Fruit fly (Drosophila melanogaster) whole organism, embryonic: ENCODE data around the gene nudC.
A peak's percentile ranks its signal among the peaks of the same experiment; 100 is the strongest.

ENCODE experiments used
- Adf1 ChIP-seq: fragments of 200-800 bp; sonication (Bioruptor generic); IDR thresholded peaks from 2 replicates; pipeline ENCODE4 v1.3.6; 2022; ENCODE audit warnings: missing biosample characterization, missing genetic modification characterization
- Atf-2 ChIP-seq: fragments of 200-800 bp; sonication (Bioruptor generic); optimal IDR thresholded peaks from 2 replicates; lab custom pipeline; 2016; ENCODE audit warnings: missing biosample characterization, missing genetic modification characterization
- Bgb ChIP-seq: fragments of 200-800 bp; sonication (Bioruptor generic); IDR thresholded peaks from 2 replicates; pipeline ENCODE4 v1.3.6; 2022; ENCODE audit warnings: missing biosample characterization, missing genetic modification characterization; ENCODE audit not compliant: partially characterized antibody
- CG10543 ChIP-seq: fragments of 200-800 bp; sonication (Bioruptor generic); optimal IDR thresholded peaks from 3 replicates; lab custom pipeline; 2017; ENCODE audit warnings: missing biosample characterization, mild to moderate bottlenecking, missing genetic modification characterization, moderate library complexity
- CG11085 ChIP-seq: fragments of 200-800 bp; sonication (Bioruptor generic); IDR thresholded peaks from 2 replicates; pipeline ENCODE4 v1.3.6; 2022; ENCODE audit warnings: missing biosample characterization, missing genetic modification characterization
- CG11723 ChIP-seq: fragments of 200-800 bp; sonication (Bioruptor generic); optimal IDR thresholded peaks from 2 replicates; lab custom pipeline; 2017; ENCODE audit warnings: missing biosample characterization, mild to moderate bottlenecking, missing genetic modification characterization
- CG12219 ChIP-seq: fragments of 200-800 bp; sonication (Bioruptor generic); optimal IDR thresholded peaks from 3 replicates; lab custom pipeline; 2018; ENCODE audit warnings: missing biosample characterization, mild to moderate bottlenecking, missing genetic modification characterization
- CG12659 ChIP-seq: fragments of 200-800 bp; sonication (Bioruptor generic); optimal IDR thresholded peaks from 3 replicates; lab custom pipeline; 2017; ENCODE audit warnings: mild to moderate bottlenecking, missing biosample characterization, missing genetic modification reagents, missing genetic modification characterization
- CG13624 ChIP-seq: fragments of 200-800 bp; sonication (Bioruptor generic); optimal IDR thresholded peaks from 2 replicates; lab custom pipeline; 2016; ENCODE audit warnings: missing biosample characterization, missing genetic modification characterization
- CG13894 ChIP-seq: fragments of 200-800 bp; sonication (Bioruptor generic); optimal IDR thresholded peaks from 3 replicates; lab custom pipeline; 2018; ENCODE audit warnings: missing biosample characterization, mild to moderate bottlenecking, missing genetic modification characterization, moderate library complexity
- CG1603 ChIP-seq: fragments of 200-800 bp; sonication (Bioruptor generic); optimal IDR thresholded peaks from 2 replicates; lab custom pipeline; 2019; ENCODE audit warnings: missing biosample characterization, mild to moderate bottlenecking, missing genetic modification characterization, moderate library complexity
- CG17186 ChIP-seq: fragments of 200-800 bp; sonication (Bioruptor generic); optimal IDR thresholded peaks from 3 replicates; lab custom pipeline; 2017; ENCODE audit warnings: missing biosample characterization, missing genetic modification reagents, missing genetic modification characterization
- CG2120 ChIP-seq: fragments of 200-800 bp; sonication (Bioruptor generic); optimal IDR thresholded peaks from 3 replicates; lab custom pipeline; 2016; ENCODE audit warnings: missing biosample characterization, missing genetic modification characterization
- CG30020 ChIP-seq: fragments of 200-800 bp; optimal IDR thresholded peaks from 2 replicates; lab custom pipeline; 2019; ENCODE audit warnings: missing biosample characterization, mild to moderate bottlenecking, missing genetic modification characterization, moderate library complexity
- CG30431 ChIP-seq: fragments of 200-800 bp; sonication (Bioruptor generic); optimal IDR thresholded peaks from 2 replicates; lab custom pipeline; 2017; ENCODE audit warnings: missing biosample characterization, missing genetic modification characterization
- CG3995 ChIP-seq: fragments of 200-800 bp; sonication (Bioruptor generic); optimal IDR thresholded peaks from 3 replicates; lab custom pipeline; 2016; ENCODE audit warnings: missing biosample characterization, missing genetic modification characterization
- CG8089 ChIP-seq: fragments of 200-800 bp; sonication (Bioruptor generic); optimal IDR thresholded peaks from 3 replicates; lab custom pipeline; 2016; ENCODE audit warnings: missing biosample characterization, missing genetic modification characterization
- CG8359 ChIP-seq: fragments of 200-800 bp; sonication (Bioruptor generic); optimal IDR thresholded peaks from 2 replicates; lab custom pipeline; 2017; ENCODE audit warnings: missing biosample characterization, mild to moderate bottlenecking, missing genetic modification characterization, borderline replicate concordance
- CG8924 ChIP-seq: fragments of 200-800 bp; optimal IDR thresholded peaks from 3 replicates; lab custom pipeline; 2019; ENCODE audit warnings: missing biosample characterization, mild to moderate bottlenecking, missing genetic modification characterization, moderate library complexity
- CHES-1-like ChIP-seq: fragments of 200-800 bp; sonication (Bioruptor generic); optimal IDR thresholded peaks from 2 replicates; lab custom pipeline; 2016; ENCODE audit warnings: missing biosample characterization, missing genetic modification characterization
- E2f1 ChIP-seq: fragments of 200-800 bp; sonication (Bioruptor generic); IDR thresholded peaks from 2 replicates; pipeline ENCODE4 v1.3.6; 2022; ENCODE audit warnings: missing biosample characterization, missing genetic modification characterization
- E2f2 ChIP-seq: fragments of 200-800 bp; sonication (Bioruptor generic); IDR thresholded peaks from 2 replicates; pipeline ENCODE4 v1.3.6; 2022; ENCODE audit warnings: missing biosample characterization, missing genetic modification characterization
- Ets65A ChIP-seq: fragments of 200-800 bp; sonication (Bioruptor generic); peaks from one replicate; lab custom pipeline; 2016; ENCODE audit warnings: missing biosample characterization, missing genetic modification characterization
- Ets97D ChIP-seq: fragments of 200-800 bp; sonication (Bioruptor generic); optimal IDR thresholded peaks from 3 replicates; lab custom pipeline; 2016; ENCODE audit warnings: missing biosample characterization, missing genetic modification characterization
- HLH54F ChIP-seq: fragments of 200-800 bp; sonication (Bioruptor generic); optimal IDR thresholded peaks from 3 replicates; lab custom pipeline; 2016; ENCODE audit warnings: missing biosample characterization, missing genetic modification characterization
- Hey ChIP-seq: fragments of 200-800 bp; sonication (Bioruptor generic); optimal IDR thresholded peaks from 3 replicates; lab custom pipeline; 2018; ENCODE audit warnings: missing biosample characterization, mild to moderate bottlenecking, missing genetic modification characterization
- Hr51 ChIP-seq, 2 experiments: fragments of 200-800 bp; sonication (Bioruptor generic); optimal IDR thresholded peaks; 2 replicates in 1 of 2; 3 replicates in 1 of 2; lab custom pipeline; 2016 to 2018; ENCODE audit warnings: missing biosample characterization in 2 of 2, missing genetic modification characterization in 2 of 2, mild to moderate bottlenecking in 1 of 2, moderate library complexity in 1 of 2
- Myb ChIP-seq: fragments of 200-800 bp; sonication (Bioruptor generic); optimal IDR thresholded peaks from 2 replicates; lab custom pipeline; 2016; ENCODE audit warnings: missing biosample characterization, missing genetic modification characterization
- NC2β ChIP-seq: fragments of 200-800 bp; sonication (Bioruptor generic); optimal IDR thresholded peaks from 2 replicates; lab custom pipeline; 2016; ENCODE audit warnings: missing biosample characterization, missing genetic modification characterization
- Opbp ChIP-seq: fragments of 200-800 bp; sonication (Bioruptor generic); IDR thresholded peaks from 3 replicates; pipeline ENCODE4 v1.3.6; 2022; ENCODE audit warnings: missing biosample characterization, missing genetic modification characterization; ENCODE audit not compliant: partially characterized antibody
- Sin3A ChIP-seq: fragments of >200 bp; optimal IDR thresholded peaks from 2 replicates; lab custom pipeline; 2018
- Tbp ChIP-seq: fragments of >200 bp; optimal IDR thresholded peaks from 2 replicates; lab custom pipeline; 2018; ENCODE audit warnings: missing biosample characterization, missing genetic modification characterization
- chif ChIP-seq, 2 experiments: fragments of 200-800 bp; sonication (Bioruptor generic); optimal IDR thresholded peaks; 3 replicates each; lab custom pipeline; 2016; ENCODE audit warnings: missing biosample characterization in 2 of 2, missing genetic modification characterization in 2 of 2
- chinmo ChIP-seq: fragments of 200-800 bp; sonication (Bioruptor generic); IDR thresholded peaks from 4 replicates; pipeline ENCODE4 v1.3.6; 2022; ENCODE audit warnings: missing biosample characterization, missing genetic modification characterization; ENCODE audit not compliant: partially characterized antibody
- grau ChIP-seq: fragments of 200-800 bp; optimal IDR thresholded peaks from 3 replicates; lab custom pipeline; 2019; ENCODE audit warnings: missing biosample characterization, mild to moderate bottlenecking, missing genetic modification characterization, moderate library complexity
- gro ChIP-seq: fragments of 200-800 bp; sonication (Bioruptor generic); optimal IDR thresholded peaks from 2 replicates; lab custom pipeline; 2016; ENCODE audit warnings: missing biosample characterization, missing genetic modification characterization
- ken ChIP-seq: fragments of 200-800 bp; sonication (Bioruptor generic); IDR thresholded peaks from 3 replicates; pipeline ENCODE4 v1.3.6; 2022; ENCODE audit warnings: missing biosample characterization, missing genetic modification characterization
- pzg ChIP-seq: fragments of 200-800 bp; sonication (Bioruptor generic); optimal IDR thresholded peaks from 3 replicates; lab custom pipeline; 2018; ENCODE audit warnings: missing biosample characterization, mild to moderate bottlenecking, missing genetic modification characterization, moderate library complexity
- twi ChIP-seq: fragments of 200-800 bp; optimal IDR thresholded peaks from 2 replicates; lab custom pipeline; 2019; ENCODE audit warnings: missing biosample characterization, mild to moderate bottlenecking, missing genetic modification characterization, moderate library complexity
- zfh1 ChIP-seq: fragments of 200-800 bp; sonication (Bioruptor generic); IDR thresholded peaks from 3 replicates; pipeline ENCODE4 v1.3.6; 2022; ENCODE audit warnings: missing biosample characterization, missing genetic modification characterization

nudC gene

dm6 chr3L:16808139-16808538, 3.3 kb downstream of the nudC start (continued):
- no peak for TF ChIP-seq CG30431
- TF ChIP-seq zfh1 (GFP tag; lab: Robert Waterston, UW): 0 out of 3 replicates have a peak, but pooled peaks have one; percentile 28
- TF ChIP-seq CG11085: no peak
- peak; percentile 83 for TF ChIP-seq E2f2 (GFP tag; lab: Robert Waterston, UW)
- TF ChIP-seq Hey (tag; lab: Kevin White, UChicago): no peak
- no peak for TF ChIP-seq CG10543 (GFP tag; lab: Kevin White, UChicago)
- peak; percentile 63 for TF ChIP-seq gro (GFP tag; lab: Kevin White, UChicago)
- peak; percentile 55 for TF ChIP-seq Bgb (GFP tag; lab: Robert Waterston, UW)
- TF ChIP-seq CG13624 (GFP tag; lab: Kevin White, UChicago): peak; percentile 7
- TF ChIP-seq CG13894 (tag; lab: Kevin White, UChicago): peak; percentile 30
- TF ChIP-seq Myb: peak; percentile 96
- TF ChIP-seq CG3995 (GFP tag; lab: Kevin White, UChicago): peak; percentile 33
- peak; percentile 55; the same call in 1 of the 3 replicates for TF ChIP-seq Opbp
- TF ChIP-seq CG8924 (tag; lab: Kevin White, UChicago): peak; percentile 8
- peak; percentile 24 for TF ChIP-seq CG30020 (tag; lab: Kevin White, UChicago)
- peak; percentile 77 for TF ChIP-seq CG1603 (tag; lab: Kevin White, UChicago)
- no peak for TF ChIP-seq CG11723 (GFP tag; lab: Kevin White, UChicago)
- TF ChIP-seq grau (tag; lab: Kevin White, UChicago): peak; percentile 30
- TF ChIP-seq Ets97D (GFP tag; lab: Kevin White, UChicago): peak; percentile 89
- TF ChIP-seq pzg (GFP tag; lab: Kevin White, UChicago): peak; percentile 93
- TF ChIP-seq NC2β (GFP tag; lab: Kevin White, UChicago): peak; percentile 27
- TF ChIP-seq CG2120 (GFP tag; lab: Kevin White, UChicago): peak; percentile 38
- peak; percentile 21 for TF ChIP-seq Sin3A
- peak in 1 of 2 experiments; percentile 32 for TF ChIP-seq chif (GFP tag; optimal IDR thresholded peaks at IDR 0.05; lab: Kevin White, UChicago)
- 0 out of 3 replicates have a peak, but pooled peaks have one; percentile 3 for TF ChIP-seq ken (GFP tag; lab: Robert Waterston, UW)
- TF ChIP-seq Hr51 (GFP tag; optimal IDR thresholded peaks at IDR 0.05; lab: Kevin White, UChicago): peak in 1 of 2 experiments; percentile 2
- peak; percentile 66 for TF ChIP-seq CG12659 (GFP tag; lab: Kevin White, UChicago)
- peak; percentile 5 for TF ChIP-seq HLH54F
- peak; percentile 41 for TF ChIP-seq CG17186
- peak; percentile 18 for TF ChIP-seq CG8089 (GFP tag; lab: Kevin White, UChicago)
- peak; percentile 21 for TF ChIP-seq twi
- peak; percentile 18 for TF ChIP-seq Atf-2 (GFP tag; lab: Kevin White, UChicago)

- no peak for TF ChIP-seq chinmo
- TF ChIP-seq CG12219 (GFP tag; lab: Kevin White, UChicago): no peak
- no peak for TF ChIP-seq E2f1 (GFP tag; lab: Robert Waterston, UW)
- TF ChIP-seq CHES-1-like: no peak
- no peak for TF ChIP-seq Adf1 (GFP tag; lab: Robert Waterston, UW)
- TF ChIP-seq CG8359 (GFP tag; lab: Kevin White, UChicago): no peak
- peak; percentile 91 for TF ChIP-seq Ets65A
- no peak for TF ChIP-seq Tbp (GFP tag; lab: Kevin White, UChicago)
- TF ChIP-seq chif (GFP tag; optimal IDR thresholded peaks at IDR 0.05; lab: Kevin White, UChicago): no peak
These were observed 5.7 kb downstream of the nudC start for dm6 chr3L:16810512-16810911.
